Fruit fly (Drosophila melanogaster) whole organism, adult: Measurements from ENCODE around the gene CG9316.
A peak's percentile ranks its signal among the peaks of the same experiment; 100 is the strongest.

Experiments used
- CG11617 ChIP-seq: fragments of 200-800 bp; sonication (Bioruptor generic); optimal IDR thresholded peaks from 2 replicates; lab custom pipeline; 2017; ENCODE audit warnings: mild to moderate bottlenecking, missing biosample characterization, missing genetic modification reagents, missing genetic modification characterization
- CG12768 ChIP-seq: fragments of 200-800 bp; sonication (Bioruptor generic); optimal IDR thresholded peaks from 2 replicates; lab custom pipeline; 2017; ENCODE audit warnings: missing biosample characterization, missing genetic modification characterization, mild to moderate bottlenecking, moderate library complexity, missing genetic modification reagents
- CG14711 ChIP-seq: fragments of 200-800 bp; sonication (Bioruptor generic); optimal IDR thresholded peaks from 2 replicates; lab custom pipeline; 2018; ENCODE audit warnings: missing biosample characterization, mild to moderate bottlenecking, missing genetic modification characterization, moderate library complexity
- CG1620 ChIP-seq: fragments of 200-800 bp; sonication (Bioruptor generic); optimal IDR thresholded peaks from 2 replicates; lab custom pipeline; 2016; ENCODE audit warnings: missing biosample characterization, missing genetic modification characterization
- CG33017 ChIP-seq: fragments of 200-800 bp; sonication (Bioruptor generic); optimal IDR thresholded peaks from 2 replicates; lab custom pipeline; 2018; ENCODE audit warnings: missing biosample characterization, mild to moderate bottlenecking, missing genetic modification characterization, moderate library complexity
- CG5204 ChIP-seq: fragments of 200-800 bp; sonication (Bioruptor generic); optimal IDR thresholded peaks from 2 replicates; lab custom pipeline; 2016; ENCODE audit warnings: missing biosample characterization, missing genetic modification characterization
- CG7045 ChIP-seq: fragments of 200-800 bp; sonication (Bioruptor generic); optimal IDR thresholded peaks from 2 replicates; lab custom pipeline; 2017; ENCODE audit warnings: missing biosample characterization, mild to moderate bottlenecking, missing genetic modification characterization
- CG7101 ChIP-seq: fragments of 200-800 bp; sonication (Bioruptor generic); optimal IDR thresholded peaks from 2 replicates; lab custom pipeline; 2018; ENCODE audit warnings: missing biosample characterization, mild to moderate bottlenecking, missing genetic modification characterization, moderate library complexity
- Clk ChIP-seq: fragments of 200-800 bp; sonication (Bioruptor generic); optimal IDR thresholded peaks from 2 replicates; lab custom pipeline; 2017; ENCODE audit warnings: missing biosample characterization, missing genetic modification characterization
- Crg-1 ChIP-seq: fragments of 200-800 bp; sonication (Bioruptor generic); optimal IDR thresholded peaks from 2 replicates; lab custom pipeline; 2016; ENCODE audit warnings: missing biosample characterization, missing genetic modification characterization
- Hr96 ChIP-seq: fragments of 200-800 bp; sonication (Bioruptor generic); optimal IDR thresholded peaks from 2 replicates; lab custom pipeline; 2016; ENCODE audit warnings: missing biosample characterization, missing genetic modification characterization
- Mnt ChIP-seq: fragments of 200-800 bp; sonication (Bioruptor generic); optimal IDR thresholded peaks from 2 replicates; lab custom pipeline; 2016; ENCODE audit warnings: missing biosample characterization, mild to moderate bottlenecking, missing genetic modification characterization
- bab1 ChIP-seq: fragments of 200-800 bp; sonication (Bioruptor generic); optimal IDR thresholded peaks from 3 replicates; lab custom pipeline; 2019; ENCODE audit warnings: missing biosample characterization, mild to moderate bottlenecking, missing genetic modification characterization, moderate library complexity
- cic ChIP-seq: fragments of 200-800 bp; sonication (Bioruptor generic); optimal IDR thresholded peaks from 2 replicates; lab custom pipeline; 2017; ENCODE audit warnings: missing biosample characterization, mild to moderate bottlenecking, missing genetic modification characterization, moderate library complexity
- cnc ChIP-seq, 2 experiments: fragments of >200 bp; optimal IDR thresholded peaks; 2 replicates each; lab custom pipeline; 2017
- kay ChIP-seq: fragments of 200-800 bp; sonication (Bioruptor generic); peaks from one replicate; lab custom pipeline; 2016; ENCODE audit warnings: missing biosample characterization, missing genetic modification characterization, borderline replicate concordance
- ovo ChIP-seq: fragments of 200-800 bp; sonication (Bioruptor generic); optimal IDR thresholded peaks from 2 replicates; lab custom pipeline; 2016; ENCODE audit warnings: missing biosample characterization, missing genetic modification characterization
- pad ChIP-seq: fragments of 200-800 bp; sonication (Bioruptor generic); optimal IDR thresholded peaks from 3 replicates; lab custom pipeline; 2017; ENCODE audit warnings: missing biosample characterization, missing genetic modification characterization, mild to moderate bottlenecking, moderate library complexity, missing genetic modification reagents
- tj ChIP-seq: fragments of 200-800 bp; sonication (Bioruptor generic); optimal IDR thresholded peaks from 3 replicates; lab custom pipeline; 2017; ENCODE audit warnings: missing biosample characterization, mild to moderate bottlenecking, missing genetic modification characterization, moderate library complexity
- toe ChIP-seq: fragments of 200-800 bp; sonication (Bioruptor generic); optimal IDR thresholded peaks from 2 replicates; lab custom pipeline; 2016; ENCODE audit warnings: missing biosample characterization, missing genetic modification characterization

CG9316 gene

dm6 chr2L:20758847-20759465 lies 32.6 kb upstream of the CG9316 start:
- TF ChIP-seq CG7045 (GFP tag; lab: Kevin White, UChicago), result peak; percentile 19
- TF ChIP-seq CG14711, result peak; percentile 48
- peak; percentile 6 for TF ChIP-seq bab1 (GFP tag; lab: Kevin White, UChicago)
- peak in 1 of 2 experiments; percentile 53 for TF ChIP-seq cnc (optimal IDR thresholded peaks at IDR 0.05; lab: Kevin White, UChicago)
- TF ChIP-seq CG7101 (tag; lab: Kevin White, UChicago), result no peak
- TF ChIP-seq Crg-1 (GFP tag; lab: Kevin White, UChicago), result no peak
- no peak for TF ChIP-seq cic (GFP tag; lab: Kevin White, UChicago)
- TF ChIP-seq CG5204, result peak; percentile 1
- no peak for TF ChIP-seq pad (GFP tag; lab: Kevin White, UChicago)

dm6 chr2L:20758188-20758846 lies 32.0 kb upstream of the CG9316 start:
- TF ChIP-seq Crg-1 (GFP tag; lab: Kevin White, UChicago), result no peak
- TF ChIP-seq CG11617, result peak; percentile 12
- peak; percentile 5 for TF ChIP-seq Mnt (GFP tag; lab: Kevin White, UChicago)
- TF ChIP-seq CG33017 (tag; lab: Kevin White, UChicago), result peak; percentile 1
- peak; percentile 32 for TF ChIP-seq pad (GFP tag; lab: Kevin White, UChicago)

dm6 chr2L:20757808-20758187 lies 31.4 kb upstream of the CG9316 start, which contains the start of the genes Rhau and dia:
TSS of gene Rhau (minus strand) at chr2L:20757985.
TSS of gene dia (plus strand) at chr2L:20758144.
- TF ChIP-seq pad (GFP tag; lab: Kevin White, UChicago) (no peak), CG11617 (peak; percentile 15), Mnt (GFP tag; lab: Kevin White, UChicago) (peak; percentile 34), CG33017 (tag; lab: Kevin White, UChicago) (no peak), tj (GFP tag; lab: Kevin White, UChicago) (peak; percentile 10), cic (GFP tag; lab: Kevin White, UChicago) (no peak), Crg-1 (GFP tag; lab: Kevin White, UChicago) (no peak), toe (GFP tag; lab: Kevin White, UChicago) (peak; percentile 32), Clk (GFP tag; lab: Kevin White, UChicago) (no peak), CG14711 (peak; percentile 51), Hr96 (GFP tag; lab: Kevin White, UChicago) (no peak), CG1620 (GFP tag; lab: Kevin White, UChicago) (peak; percentile 24), bab1 (GFP tag; lab: Kevin White, UChicago) (peak; percentile 83), CG7045 (GFP tag; lab: Kevin White, UChicago) (no peak), CG7101 (tag; lab: Kevin White, UChicago) (peak; percentile 38), kay (GFP tag; lab: Kevin White, UChicago) (peak; percentile 35), CG12768 (GFP tag; lab: Kevin White, UChicago) (no peak)

dm6 chr2L:20752160-20752559 lies 25.8 kb upstream of the CG9316 start, which contains the start of the genes Amacr and Ns4:
TSS of gene Amacr (minus strand) at chr2L:20752341.
TSS of gene Ns4 (plus strand) at chr2L:20752476.
- TF ChIP-seq CG5204 (peak; percentile 64), CG7045 (GFP tag; lab: Kevin White, UChicago) (peak; percentile 48), CG12768 (GFP tag; lab: Kevin White, UChicago) (peak; percentile 82), CG14711 (peak; percentile 95), CG7101 (tag; lab: Kevin White, UChicago) (peak; percentile 66), cnc (optimal IDR thresholded peaks at IDR 0.05; lab: Kevin White, UChicago) (no peak), Mnt (GFP tag; lab: Kevin White, UChicago) (peak; percentile 48), CG33017 (tag; lab: Kevin White, UChicago) (peak; percentile 49), bab1 (GFP tag; lab: Kevin White, UChicago) (peak; percentile 78), Crg-1 (GFP tag; lab: Kevin White, UChicago) (peak; percentile 48), Clk (GFP tag; lab: Kevin White, UChicago) (no peak), CG11617 (peak; percentile 74), toe (GFP tag; lab: Kevin White, UChicago) (peak; percentile 90), tj (GFP tag; lab: Kevin White, UChicago) (peak; percentile 47), CG1620 (GFP tag; lab: Kevin White, UChicago) (peak; percentile 61), ovo (no peak), Hr96 (GFP tag; lab: Kevin White, UChicago) (peak; percentile 84), pad (GFP tag; lab: Kevin White, UChicago) (peak; percentile 26), kay (GFP tag; lab: Kevin White, UChicago) (no peak), cic (GFP tag; lab: Kevin White, UChicago) (peak; percentile 23)

dm6 chr2L:20735121-20735855 lies 8.9 kb upstream of the CG9316 start:
- TF ChIP-seq Mnt (GFP tag; lab: Kevin White, UChicago) (peak; percentile 41), pad (GFP tag; lab: Kevin White, UChicago) (no peak), Clk (GFP tag; lab: Kevin White, UChicago) (no peak), CG33017 (tag; lab: Kevin White, UChicago) (no peak), bab1 (GFP tag; lab: Kevin White, UChicago) (no peak), CG1620 (GFP tag; lab: Kevin White, UChicago) (no peak), kay (GFP tag; lab: Kevin White, UChicago) (no peak), Hr96 (GFP tag; lab: Kevin White, UChicago) (no peak), CG12768 (GFP tag; lab: Kevin White, UChicago) (no peak), ovo (no peak), cic (GFP tag; lab: Kevin White, UChicago) (peak; percentile 4), CG14711 (peak; percentile 23)
